Worm (Caenorhabditis elegans) whole organism, L4 larva: ENCODE measurements around the gene fozi-1.

Source experiments
- egl-43 ChIP-seq: fragments of 200-800 bp; sonication (Bioruptor generic); IDR thresholded peaks from 2 replicates; pipeline ENCODE4 v1.3.6; 2022; ENCODE audit warnings: missing genetic modification reagents, missing genetic modification characterization, missing compliant biosample characterization
- hlh-11 ChIP-seq: fragments of 200-800 bp; sonication (Bioruptor generic); optimal IDR thresholded peaks from 2 replicates; lab custom pipeline; 2018; ENCODE audit warnings: mild to moderate bottlenecking, missing genetic modification characterization, missing compliant biosample characterization
- lim-7 ChIP-seq: fragments of 200-800 bp; sonication (Bioruptor generic); IDR thresholded peaks from 2 replicates; pipeline ENCODE4 v1.3.6; 2022; ENCODE audit warnings: missing genetic modification characterization, missing compliant biosample characterization
- madf-5 ChIP-seq, 2 experiments: fragments of 200-800 bp; sonication (Bioruptor generic); IDR thresholded peaks; 2 replicates each; pipeline ENCODE4 v1.3.6; 2022; ENCODE audit warnings: missing compliant biosample characterization in 2 of 2, missing genetic modification characterization in 2 of 2
- nhr-28 ChIP-seq: fragments of 150-350 bp; optimal IDR thresholded peaks from 2 replicates; lab custom pipeline; 2014; ENCODE audit warnings: missing biosample characterization, missing genetic modification characterization
- php-3 ChIP-seq: fragments of 200-800 bp; sonication (Bioruptor generic); IDR thresholded peaks from 2 replicates; pipeline ENCODE4 v1.3.6; 2022; ENCODE audit warnings: missing genetic modification reagents, missing genetic modification characterization, missing compliant biosample characterization
- sdz-12 ChIP-seq: fragments of 200-800 bp; sonication (Bioruptor generic); optimal IDR thresholded peaks from 2 replicates; lab custom pipeline; 2018; ENCODE audit warnings: mild to moderate bottlenecking, missing genetic modification characterization, missing compliant biosample characterization
- unc-62 ChIP-seq, 3 experiments: fragments of 150-350 bp in 1 of 3; sonication (generic microtip); optimal IDR thresholded peaks in 2 of 3; peaks in 1 of 3; 1 replicate in 1 of 3; 2 replicates in 2 of 3; lab custom pipeline; 2014 to 2017; ENCODE audit warnings: missing biosample characterization in 3 of 3, missing genetic modification characterization in 3 of 3, missing genetic modification reagents in 3 of 3, missing genotype in 1 of 3

The fozi-1 gene

ce11 chrIII:9346114-9346513, 64.5 kb downstream of the fozi-1 start:
- TF ChIP-seq unc-62 (GFP tag; optimal IDR thresholded peaks at IDR 0.05 in 1 of 2; lab: Kevin White, UChicago), result peak in 1 of 2 experiments; percentile 83
- TF ChIP-seq unc-62 (tag; optimal IDR thresholded peaks at IDR 0.05; lab: Kevin White, UChicago), result no peak
- TF ChIP-seq lim-7, result no peak
- TF ChIP-seq sdz-12 (GFP tag; lab: Kevin White, UChicago), result no peak
- TF ChIP-seq egl-43 (GFP tag; lab: Robert Waterston, UW), result no peak
- TF ChIP-seq madf-5 (GFP tag; IDR thresholded peaks at IDR 0.05; lab: Robert Waterston, UW), result no peak
- TF ChIP-seq hlh-11 (tag; lab: Kevin White, UChicago), result peak; percentile 16
- TF ChIP-seq php-3 (GFP tag; lab: Robert Waterston, UW), result no peak
- no peak for TF ChIP-seq nhr-28 (tag; lab: Kevin White, UChicago)
